Fruit fly (Drosophila melanogaster) whole organism, embryonic: Measurements from ENCODE around the gene CG33306.

Experiments
- BEAF-32 ChIP-seq: fragments of 200-800 bp; sonication (Bioruptor generic); optimal IDR thresholded peaks from 3 replicates; lab custom pipeline; 2017; ENCODE audit warnings: missing biosample characterization, missing genetic modification characterization, mild to moderate bottlenecking, moderate library complexity, missing genetic modification reagents
- CG11696 ChIP-seq: fragments of 200-800 bp; sonication (Bioruptor generic); IDR thresholded peaks from 2 replicates; pipeline ENCODE4 v1.3.6; 2022; ENCODE audit warnings: missing biosample characterization, missing genetic modification characterization
- CG13287 ChIP-seq: fragments of 200-800 bp; sonication (Bioruptor generic); IDR thresholded peaks from 2 replicates; pipeline ENCODE4 v1.3.6; 2022; ENCODE audit warnings: missing biosample characterization, missing genetic modification characterization; ENCODE audit not compliant: partially characterized antibody
- CG14014 ChIP-seq: fragments of 200-800 bp; sonication (Bioruptor generic); IDR thresholded peaks from 2 replicates; pipeline ENCODE4 v1.3.6; 2022; ENCODE audit warnings: missing biosample characterization, missing genetic modification characterization
- CG17186 ChIP-seq: fragments of 200-800 bp; sonication (Bioruptor generic); optimal IDR thresholded peaks from 3 replicates; lab custom pipeline; 2017; ENCODE audit warnings: missing biosample characterization, missing genetic modification reagents, missing genetic modification characterization
- CG17361 ChIP-seq: fragments of 200-800 bp; sonication (Bioruptor generic); IDR thresholded peaks from 3 replicates; pipeline ENCODE4 v1.3.6; 2022; ENCODE audit warnings: missing biosample characterization, missing genetic modification characterization
- CG17829 ChIP-seq: fragments of 200-800 bp; optimal IDR thresholded peaks from 2 replicates; lab custom pipeline; 2019; ENCODE audit warnings: missing biosample characterization, mild to moderate bottlenecking, missing genetic modification characterization, moderate library complexity
- CG18011 ChIP-seq: fragments of 200-800 bp; sonication (Bioruptor generic); optimal IDR thresholded peaks from 2 replicates; lab custom pipeline; 2017; ENCODE audit warnings: missing biosample characterization, missing genetic modification characterization, mild to moderate bottlenecking, moderate library complexity, missing genotype
- CG2116 ChIP-seq: fragments of 200-800 bp; sonication (Bioruptor generic); optimal IDR thresholded peaks from 3 replicates; lab custom pipeline; 2018; ENCODE audit warnings: missing biosample characterization, mild to moderate bottlenecking, missing genetic modification characterization
- CG30020 ChIP-seq: fragments of 200-800 bp; optimal IDR thresholded peaks from 2 replicates; lab custom pipeline; 2019; ENCODE audit warnings: missing biosample characterization, mild to moderate bottlenecking, missing genetic modification characterization, moderate library complexity
- CG31388 ChIP-seq: fragments of 200-800 bp; sonication (Bioruptor generic); optimal IDR thresholded peaks from 2 replicates; lab custom pipeline; 2016; ENCODE audit warnings: missing biosample characterization, missing genetic modification characterization
- CG34224 ChIP-seq: fragments of 200-800 bp; sonication (Bioruptor generic); IDR thresholded peaks from 3 replicates; pipeline ENCODE4 v1.3.6; 2022; ENCODE audit warnings: missing biosample characterization, missing genetic modification characterization; ENCODE audit not compliant: partially characterized antibody
- CG34376 ChIP-seq: fragments of 200-800 bp; sonication (Bioruptor generic); optimal IDR thresholded peaks from 2 replicates; lab custom pipeline; 2018; ENCODE audit warnings: missing biosample characterization, mild to moderate bottlenecking, missing genetic modification characterization
- CG42726 ChIP-seq: fragments of 200-800 bp; sonication (Bioruptor generic); IDR thresholded peaks from 2 replicates; pipeline ENCODE4 v1.3.6; 2022; ENCODE audit warnings: missing biosample characterization, missing genetic modification characterization; ENCODE audit not compliant: partially characterized antibody
- CG4617 ChIP-seq: fragments of 200-800 bp; sonication (Bioruptor generic); optimal IDR thresholded peaks from 3 replicates; lab custom pipeline; 2016; ENCODE audit warnings: missing biosample characterization, missing genetic modification characterization, borderline replicate concordance
- CG6689 ChIP-seq: fragments of 200-800 bp; sonication (Bioruptor generic); IDR thresholded peaks from 2 replicates; pipeline ENCODE4 v1.3.6; 2022; ENCODE audit warnings: missing biosample characterization, missing genetic modification characterization
- CG6791 ChIP-seq: fragments of 200-800 bp; sonication (Bioruptor generic); IDR thresholded peaks from 3 replicates; pipeline ENCODE4 v1.3.6; 2022; ENCODE audit warnings: missing biosample characterization, missing genetic modification characterization; ENCODE audit not compliant: partially characterized antibody
- CG7271 ChIP-seq: fragments of 200-800 bp; sonication (Bioruptor generic); optimal IDR thresholded peaks from 2 replicates; lab custom pipeline; 2018; ENCODE audit warnings: missing biosample characterization, mild to moderate bottlenecking, missing genetic modification characterization, moderate library complexity
- CG7963 ChIP-seq: fragments of 200-800 bp; sonication (Bioruptor generic); IDR thresholded peaks from 3 replicates; pipeline ENCODE4 v1.3.6; 2022; ENCODE audit warnings: missing biosample characterization, missing genetic modification characterization; ENCODE audit not compliant: partially characterized antibody
- CG8478 ChIP-seq: fragments of >200 bp; optimal IDR thresholded peaks from 2 replicates; lab custom pipeline; 2018
- CkIIα-i1 ChIP-seq: fragments of 200-800 bp; sonication (Bioruptor generic); IDR thresholded peaks from 2 replicates; pipeline ENCODE4 v1.3.6; 2022; ENCODE audit warnings: missing biosample characterization, missing genetic modification characterization
- Fer3 ChIP-seq: fragments of 200-800 bp; sonication (Bioruptor generic); optimal IDR thresholded peaks from 2 replicates; lab custom pipeline; 2018; ENCODE audit warnings: missing biosample characterization, mild to moderate bottlenecking, missing genetic modification characterization, moderate library complexity
- HmgD ChIP-seq: fragments of 200-800 bp; sonication (Bioruptor generic); optimal IDR thresholded peaks from 3 replicates; lab custom pipeline; 2016; ENCODE audit warnings: missing biosample characterization, missing genetic modification characterization
- Max ChIP-seq: fragments of 200-800 bp; sonication (Bioruptor generic); optimal IDR thresholded peaks from 2 replicates; lab custom pipeline; 2016; ENCODE audit warnings: missing biosample characterization, mild to moderate bottlenecking, missing genetic modification characterization
- Myb ChIP-seq: fragments of 200-800 bp; sonication (Bioruptor generic); optimal IDR thresholded peaks from 2 replicates; lab custom pipeline; 2016; ENCODE audit warnings: missing biosample characterization, missing genetic modification characterization
- Nf-YB ChIP-seq: fragments of 200-800 bp; sonication (Bioruptor generic); optimal IDR thresholded peaks from 3 replicates; lab custom pipeline; 2019; ENCODE audit warnings: missing biosample characterization, mild to moderate bottlenecking, missing genetic modification characterization, moderate library complexity
- Opbp ChIP-seq: fragments of 200-800 bp; sonication (Bioruptor generic); IDR thresholded peaks from 3 replicates; pipeline ENCODE4 v1.3.6; 2022; ENCODE audit warnings: missing biosample characterization, missing genetic modification characterization; ENCODE audit not compliant: partially characterized antibody
- Sry-δ ChIP-seq: fragments of 200-800 bp; sonication (Bioruptor generic); optimal IDR thresholded peaks from 2 replicates; lab custom pipeline; 2016; ENCODE audit warnings: missing biosample characterization, missing genetic modification characterization
- Trl ChIP-seq, 3 experiments: fragments of >200 bp in 2 of 3; fragments of 200-800 bp in 1 of 3; sonication (Bioruptor generic) in 1 of 3; optimal IDR thresholded peaks; 2 replicates in 1 of 3; 3 replicates in 2 of 3; lab custom pipeline; 2016 to 2017; ENCODE audit warnings: missing biosample characterization in 1 of 3, missing genetic modification characterization in 1 of 3
- YL-1 ChIP-seq: fragments of 200-800 bp; sonication (Bioruptor generic); optimal IDR thresholded peaks from 3 replicates; lab custom pipeline; 2017; ENCODE audit warnings: missing biosample characterization, mild to moderate bottlenecking, missing genetic modification characterization
- cad ChIP-seq: fragments of >200 bp; optimal IDR thresholded peaks from 2 replicates; lab custom pipeline; 2017; ENCODE audit warnings: missing biosample characterization, missing genetic modification characterization
- dati ChIP-seq: fragments of 200-800 bp; sonication (Bioruptor generic); IDR thresholded peaks from 2 replicates; pipeline ENCODE4 v1.3.6; 2022; ENCODE audit warnings: missing biosample characterization, missing genetic modification characterization
- eve ChIP-seq, 2 experiments: fragments of >200 bp; optimal IDR thresholded peaks; 2 replicates each; lab custom pipeline; 2017; ENCODE audit warnings: missing biosample characterization in 2 of 2, missing genetic modification characterization in 2 of 2
- ewg ChIP-seq: fragments of 200-800 bp; sonication (Bioruptor generic); optimal IDR thresholded peaks from 3 replicates; lab custom pipeline; 2017; ENCODE audit warnings: mild to moderate bottlenecking, missing biosample characterization, missing genetic modification reagents, missing genetic modification characterization
- fru ChIP-seq: fragments of >200 bp; optimal IDR thresholded peaks from 2 replicates; lab custom pipeline; 2017
- gsb ChIP-seq: fragments of 200-800 bp; sonication (Bioruptor generic); IDR thresholded peaks from 2 replicates; pipeline ENCODE4 v1.3.6; 2022; ENCODE audit warnings: missing biosample characterization, missing genetic modification characterization
- h ChIP-seq: fragments of >200 bp; optimal IDR thresholded peaks from 2 replicates; lab custom pipeline; 2017
- hth ChIP-seq: fragments of >200 bp; optimal IDR thresholded peaks from 2 replicates; lab custom pipeline; 2017; ENCODE audit warnings: inconsistent platforms
- kay ChIP-seq: fragments of 200-800 bp; sonication (Bioruptor generic); optimal IDR thresholded peaks from 2 replicates; lab custom pipeline; 2016; ENCODE audit warnings: missing biosample characterization, missing genetic modification characterization
- mirr ChIP-seq: fragments of 200-800 bp; sonication (Bioruptor generic); optimal IDR thresholded peaks from 3 replicates; lab custom pipeline; 2018; ENCODE audit warnings: missing biosample characterization, mild to moderate bottlenecking, missing genetic modification characterization
- nerfin-1 ChIP-seq: fragments of 200-800 bp; sonication (Bioruptor generic); optimal IDR thresholded peaks from 3 replicates; lab custom pipeline; 2019; ENCODE audit warnings: missing biosample characterization, mild to moderate bottlenecking, missing genetic modification characterization, moderate library complexity
- nerfin-2 ChIP-seq: fragments of 200-800 bp; sonication (Bioruptor generic); IDR thresholded peaks from 2 replicates; pipeline ENCODE4 v1.3.6; 2022; ENCODE audit warnings: missing biosample characterization, missing genetic modification characterization; ENCODE audit not compliant: partially characterized antibody
- rib ChIP-seq: fragments of 200-800 bp; sonication (Bioruptor generic); IDR thresholded peaks from 2 replicates; pipeline ENCODE4 v1.3.6; 2022; ENCODE audit warnings: missing biosample characterization, missing genetic modification characterization
- row ChIP-seq: fragments of 200-800 bp; sonication (Bioruptor generic); IDR thresholded peaks from 3 replicates; pipeline ENCODE4 v1.3.6; 2022; ENCODE audit warnings: missing biosample characterization, missing genetic modification characterization
- sima ChIP-seq: fragments of 200-800 bp; sonication (Bioruptor generic); optimal IDR thresholded peaks from 2 replicates; lab custom pipeline; 2016; ENCODE audit warnings: missing biosample characterization, missing genetic modification characterization
- stc ChIP-seq: fragments of 200-800 bp; sonication (Bioruptor generic); IDR thresholded peaks from 2 replicates; pipeline ENCODE4 v1.3.6; 2022; ENCODE audit warnings: missing biosample characterization, missing genetic modification characterization
- stwl ChIP-seq: fragments of 200-800 bp; sonication (Bioruptor generic); optimal IDR thresholded peaks from 3 replicates; lab custom pipeline; 2018; ENCODE audit warnings: missing biosample characterization, mild to moderate bottlenecking, missing genetic modification characterization, moderate library complexity
- tgo ChIP-seq: fragments of 200-800 bp; sonication (Bioruptor generic); IDR thresholded peaks from 3 replicates; pipeline ENCODE4 v1.3.6; 2022; ENCODE audit warnings: missing biosample characterization, missing genetic modification characterization
- tin ChIP-seq: fragments of 200-800 bp; sonication (Bioruptor generic); optimal IDR thresholded peaks from 3 replicates; lab custom pipeline; 2016; ENCODE audit warnings: missing biosample characterization, missing genetic modification characterization
- ttk ChIP-seq: fragments of 200-800 bp; sonication (Bioruptor generic); IDR thresholded peaks from 2 replicates; pipeline ENCODE4 v2.1.2; 2022; ENCODE audit warnings: missing biosample characterization, missing genetic modification characterization
- zen2 ChIP-seq: fragments of 200-800 bp; sonication (Bioruptor generic); IDR thresholded peaks from 3 replicates; pipeline ENCODE4 v1.3.6; 2022; ENCODE audit warnings: missing biosample characterization, missing genetic modification characterization; ENCODE audit not compliant: partially characterized antibody

Gene CG33306

DNA sequence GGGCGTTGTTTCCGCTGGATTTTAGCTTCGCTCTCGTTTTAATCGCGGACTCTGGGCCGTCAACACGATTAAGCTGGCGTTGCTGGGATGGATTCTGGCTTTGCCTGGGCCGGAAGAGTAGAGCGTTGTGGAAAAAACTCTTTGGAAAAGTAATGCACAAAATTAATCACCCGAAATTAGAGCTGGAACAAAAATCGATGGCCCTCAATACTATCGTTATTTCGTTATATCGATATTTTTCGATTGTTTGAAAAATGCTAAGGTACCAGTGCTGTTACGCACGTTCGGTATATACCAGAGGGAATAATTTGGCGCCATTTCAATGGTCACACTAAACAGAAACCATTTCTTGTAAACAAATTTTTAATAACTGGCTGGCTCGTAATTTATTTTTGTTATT lies 14.0 kb downstream of the CG33306 start, which contains the start of the genes Arpc1 and Orc5 (continued):
- TF ChIP-seq CG34224 (GFP tag; lab: Robert Waterston, UW): peak; percentile 94
- TF ChIP-seq tin (GFP tag; lab: Kevin White, UChicago): no peak
- TF ChIP-seq Nf-YB (GFP tag; lab: Kevin White, UChicago): no peak
- peak; percentile 48 for TF ChIP-seq stwl (tag; lab: Kevin White, UChicago)
- TF ChIP-seq CG17829: peak; percentile 9
- TF ChIP-seq YL-1: peak; percentile 82
- peak; percentile 81 for TF ChIP-seq CG2116 (GFP tag; lab: Kevin White, UChicago)
- peak; percentile 78 for TF ChIP-seq kay
- no peak for TF ChIP-seq eve (GFP tag; optimal IDR thresholded peaks at IDR 0.05; lab: Kevin White, UChicago)
- peak; percentile 50 for TF ChIP-seq CG18011
- no peak for TF ChIP-seq CG34376
- TF ChIP-seq Myb: peak; percentile 83
- TF ChIP-seq row (GFP tag; lab: Robert Waterston, UW): peak; percentile 36; the same call in 1 of the 3 replicates
- TF ChIP-seq CG31388: no peak
- no peak for TF ChIP-seq fru (lab: Kevin White, UChicago)
- TF ChIP-seq Sry-δ (GFP tag; lab: Kevin White, UChicago): peak; percentile 96
- no peak for TF ChIP-seq tgo (GFP tag; lab: Robert Waterston, UW)
- peak; percentile 89 for TF ChIP-seq Opbp (GFP tag; lab: Robert Waterston, UW)
- TF ChIP-seq Trl (optimal IDR thresholded peaks at IDR 0.05; lab: Kevin White, UChicago): no peak
- no peak for TF ChIP-seq Trl (GFP tag; optimal IDR thresholded peaks at IDR 0.05; lab: Kevin White, UChicago)
- peak; percentile 69 for TF ChIP-seq CG7963 (GFP tag; lab: Robert Waterston, UW)
- no peak for TF ChIP-seq dati
- peak; percentile 39 for TF ChIP-seq CG30020 (tag; lab: Kevin White, UChicago)
- TF ChIP-seq ewg (GFP tag; lab: Kevin White, UChicago): no peak
- no peak for TF ChIP-seq CG11696 (GFP tag; lab: Robert Waterston, UW)
- peak; percentile 93 for TF ChIP-seq CG6791 (GFP tag; lab: Robert Waterston, UW)
- no peak for TF ChIP-seq CkIIα-i1 (GFP tag; lab: Robert Waterston, UW)
- no peak for TF ChIP-seq CG14014 (GFP tag; lab: Robert Waterston, UW)
- peak; percentile 61 for TF ChIP-seq CG17186 (GFP tag; lab: Kevin White, UChicago)
- TF ChIP-seq CG6689 (GFP tag; lab: Robert Waterston, UW): no peak
- no peak for TF ChIP-seq hth
- no peak for TF ChIP-seq stc
- TF ChIP-seq sima: no peak
- TF ChIP-seq rib (GFP tag; lab: Robert Waterston, UW): no peak
- peak; percentile 79 for TF ChIP-seq CG4617 (GFP tag; lab: Kevin White, UChicago)
- no peak for TF ChIP-seq gsb
- peak; percentile 96 for TF ChIP-seq BEAF-32 (GFP tag; lab: Kevin White, UChicago)
- peak; percentile 93 for TF ChIP-seq CG13287 (GFP tag; lab: Robert Waterston, UW)
- no peak for TF ChIP-seq Fer3 (tag; lab: Kevin White, UChicago)
- TF ChIP-seq CG8478 (lab: Kevin White, UChicago): no peak
- TF ChIP-seq h (lab: Kevin White, UChicago): no peak
- peak; percentile 72 for TF ChIP-seq zen2 (GFP tag; lab: Robert Waterston, UW)
- TF ChIP-seq Max (GFP tag; lab: Kevin White, UChicago): no peak
- TF ChIP-seq HmgD (GFP tag; lab: Kevin White, UChicago): peak; percentile 46
- peak; percentile 78 for TF ChIP-seq CG42726 (GFP tag; lab: Robert Waterston, UW)
- no peak for TF ChIP-seq CG17361 (GFP tag; lab: Robert Waterston, UW)
- TF ChIP-seq CG7271 (tag; lab: Kevin White, UChicago): peak; percentile 50
- TF ChIP-seq nerfin-2 (GFP tag; lab: Robert Waterston, UW): peak; percentile 64
- no peak for TF ChIP-seq cad (GFP tag; lab: Kevin White, UChicago)
- no peak for TF ChIP-seq mirr
- TF ChIP-seq ttk: no peak
- peak; percentile 18 for TF ChIP-seq nerfin-1
